Worm (Caenorhabditis elegans): ENCODE results near the gene his-74.

DNA sequence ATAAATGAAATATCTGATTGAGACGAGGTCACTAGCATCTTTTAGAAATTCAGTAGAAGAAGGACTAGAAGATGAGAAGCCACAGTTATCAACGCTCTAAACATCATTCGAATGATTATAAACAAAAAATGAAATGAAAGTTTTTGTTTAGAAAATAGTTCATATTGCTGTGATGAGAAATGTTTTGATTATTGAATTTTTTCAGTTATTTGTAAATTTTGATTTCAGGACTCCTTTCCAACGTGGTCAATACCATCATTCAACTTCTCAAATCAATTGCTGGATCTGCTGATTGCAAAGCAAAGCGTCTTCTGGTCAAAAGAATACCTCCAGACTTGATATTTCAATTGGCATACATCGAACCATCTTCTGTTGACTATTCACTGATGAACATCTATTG lies 2.0 kb downstream of the his-74 start, which contains the start of gene W05B10.6:
- no peak for TF ChIP-seq nhr-28 (tag; optimal IDR thresholded peaks at IDR 0.05)
- no peak for TF ChIP-seq ztf-11 (tag; optimal IDR thresholded peaks at IDR 0.05)
- no peak for TF ChIP-seq ceh-28 (tag; optimal IDR thresholded peaks at IDR 0.05)
- no peak for TF ChIP-seq pha-4 (tag; optimal IDR thresholded peaks at IDR 0.05)
- no peak for TF ChIP-seq snpc-4 (tag; optimal IDR thresholded peaks at IDR 0.05)
- no peak for TF ChIP-seq jun-1 (tag; optimal IDR thresholded peaks at IDR 0.05)
- TF ChIP-seq ZK546.5 (tag; optimal IDR thresholded peaks at IDR 0.05) = no peak
- no peak for TF ChIP-seq egl-27 (tag; optimal IDR thresholded peaks at IDR 0.05)
- no peak for TF ChIP-seq nhr-77 (tag; optimal IDR thresholded peaks at IDR 0.05)
- TF ChIP-seq nhr-237 (tag; optimal IDR thresholded peaks at IDR 0.05) = no peak
- no peak for TF ChIP-seq egl-5 (tag; optimal IDR thresholded peaks at IDR 0.05)
- no peak for TF ChIP-seq aly-2 (tag; optimal IDR thresholded peaks at IDR 0.05)
- no peak for TF ChIP-seq lin-39 (tag; optimal IDR thresholded peaks at IDR 0.05)
- no peak for TF ChIP-seq nhr-12 (tag; optimal IDR thresholded peaks at IDR 0.05)

All from whole organism, L3 larva.